Fruit fly (Drosophila melanogaster) whole organism, embryonic: ENCODE measurements around the gene CG32354.

Source experiments
- Adf1 ChIP-seq: fragments of 200-800 bp; sonication (Bioruptor generic); IDR thresholded peaks from 2 replicates; pipeline ENCODE4 v1.3.6; 2022; ENCODE audit warnings: missing biosample characterization, missing genetic modification characterization
- Asciz ChIP-seq: fragments of 200-800 bp; sonication (Bioruptor generic); optimal IDR thresholded peaks from 2 replicates; lab custom pipeline; 2017; ENCODE audit warnings: missing biosample characterization, mild to moderate bottlenecking, missing genetic modification characterization, missing genetic modification reagents
- Atf6 ChIP-seq: fragments of 200-800 bp; sonication (Bioruptor generic); IDR thresholded peaks from 2 replicates; pipeline ENCODE4 v1.3.6; 2022; ENCODE audit warnings: missing biosample characterization, missing genetic modification characterization
- Bgb ChIP-seq: fragments of 200-800 bp; sonication (Bioruptor generic); IDR thresholded peaks from 2 replicates; pipeline ENCODE4 v1.3.6; 2022; ENCODE audit warnings: missing biosample characterization, missing genetic modification characterization; ENCODE audit not compliant: partially characterized antibody
- BtbVII ChIP-seq: fragments of 200-800 bp; sonication (Bioruptor generic); optimal IDR thresholded peaks from 3 replicates; lab custom pipeline; 2017; ENCODE audit warnings: missing biosample characterization, mild to moderate bottlenecking, missing genetic modification characterization
- CG10209 ChIP-seq: fragments of 200-800 bp; sonication (Bioruptor generic); optimal IDR thresholded peaks from 3 replicates; lab custom pipeline; 2017; ENCODE audit warnings: missing biosample characterization, mild to moderate bottlenecking, missing genetic modification characterization, missing genetic modification reagents
- CG12744 ChIP-seq: fragments of 200-800 bp; sonication (Bioruptor generic); optimal IDR thresholded peaks from 2 replicates; lab custom pipeline; 2016; ENCODE audit warnings: missing biosample characterization, missing genetic modification characterization
- CG18764 ChIP-seq: fragments of 200-800 bp; sonication (Bioruptor generic); optimal IDR thresholded peaks from 3 replicates; lab custom pipeline; 2016; ENCODE audit warnings: missing biosample characterization, missing genetic modification characterization
- CG31224 ChIP-seq: fragments of 200-800 bp; sonication (Bioruptor generic); IDR thresholded peaks from 2 replicates; pipeline ENCODE4 v1.3.6; 2022; ENCODE audit warnings: missing biosample characterization, missing genetic modification characterization
- CG4282 ChIP-seq: fragments of 200-800 bp; sonication (Bioruptor generic); optimal IDR thresholded peaks from 2 replicates; lab custom pipeline; 2016; ENCODE audit warnings: missing biosample characterization, missing genetic modification characterization
- CG5180 ChIP-seq: fragments of 200-800 bp; sonication (Bioruptor generic); optimal IDR thresholded peaks from 3 replicates; lab custom pipeline; 2017; ENCODE audit warnings: missing biosample characterization, missing genetic modification characterization, mild to moderate bottlenecking, moderate library complexity, missing genetic modification reagents
- CG6272 ChIP-seq: fragments of 200-800 bp; sonication (Bioruptor generic); IDR thresholded peaks from 2 replicates; pipeline ENCODE4 v1.3.6; 2022; ENCODE audit warnings: missing biosample characterization, missing genetic modification characterization
- CG8290 ChIP-seq, 3 experiments: fragments of 200-800 bp; sonication (Bioruptor generic); optimal IDR thresholded peaks; 2 replicates each; lab custom pipeline; 2016 to 2019; ENCODE audit warnings: missing biosample characterization in 3 of 3, missing genetic modification characterization in 3 of 3, mild to moderate bottlenecking in 2 of 3, moderate library complexity in 1 of 3
- CG9437 ChIP-seq: fragments of 200-800 bp; sonication (Bioruptor generic); optimal IDR thresholded peaks from 2 replicates; lab custom pipeline; 2018; ENCODE audit warnings: missing biosample characterization, mild to moderate bottlenecking, missing genetic modification characterization
- CG9609 ChIP-seq: fragments of 200-800 bp; sonication (Bioruptor generic); optimal IDR thresholded peaks from 3 replicates; lab custom pipeline; 2016; ENCODE audit warnings: missing biosample characterization, missing genetic modification characterization
- CG9797 ChIP-seq: fragments of 200-800 bp; sonication (Bioruptor generic); optimal IDR thresholded peaks from 3 replicates; lab custom pipeline; 2018; ENCODE audit warnings: missing biosample characterization, mild to moderate bottlenecking, missing genetic modification characterization
- D19A ChIP-seq: fragments of 200-800 bp; optimal IDR thresholded peaks from 3 replicates; lab custom pipeline; 2019; ENCODE audit warnings: missing biosample characterization, mild to moderate bottlenecking, missing genetic modification characterization, moderate library complexity
- Deaf1 ChIP-seq: fragments of 200-800 bp; optimal IDR thresholded peaks from 3 replicates; lab custom pipeline; 2019; ENCODE audit warnings: missing biosample characterization, mild to moderate bottlenecking, missing genetic modification characterization, moderate library complexity
- Drgx ChIP-seq: fragments of 200-800 bp; sonication (Bioruptor generic); IDR thresholded peaks from 2 replicates; pipeline ENCODE4 v1.3.6; 2022; ENCODE audit warnings: missing biosample characterization, missing genetic modification characterization
- H15 ChIP-seq: fragments of 200-800 bp; sonication (Bioruptor generic); IDR thresholded peaks from 3 replicates; pipeline ENCODE4 v1.3.6; 2022; ENCODE audit warnings: missing biosample characterization, missing genetic modification characterization
- HHEX ChIP-seq: fragments of 200-800 bp; sonication (Bioruptor generic); optimal IDR thresholded peaks from 3 replicates; lab custom pipeline; 2017; ENCODE audit warnings: missing biosample characterization, mild to moderate bottlenecking, missing genetic modification characterization, missing genetic modification reagents
- HLHmδ ChIP-seq: fragments of 200-800 bp; sonication (Bioruptor generic); optimal IDR thresholded peaks from 2 replicates; lab custom pipeline; 2018; ENCODE audit warnings: missing biosample characterization, mild to moderate bottlenecking, missing genetic modification characterization, moderate library complexity
- Lpt ChIP-seq: fragments of >200 bp; optimal IDR thresholded peaks from 2 replicates; lab custom pipeline; 2018; ENCODE audit warnings: missing biosample characterization, missing genetic modification characterization
- Nf-YB ChIP-seq: fragments of 200-800 bp; sonication (Bioruptor generic); optimal IDR thresholded peaks from 3 replicates; lab custom pipeline; 2019; ENCODE audit warnings: missing biosample characterization, mild to moderate bottlenecking, missing genetic modification characterization, moderate library complexity
- Nf-YC ChIP-seq: fragments of 200-800 bp; optimal IDR thresholded peaks from 3 replicates; lab custom pipeline; 2019; ENCODE audit warnings: missing biosample characterization, mild to moderate bottlenecking, missing genetic modification characterization, moderate library complexity
- Sox102F ChIP-seq: fragments of 200-800 bp; sonication (Bioruptor generic); optimal IDR thresholded peaks from 2 replicates; lab custom pipeline; 2018; ENCODE audit warnings: missing biosample characterization, mild to moderate bottlenecking, missing genetic modification characterization, moderate library complexity
- Spps ChIP-seq: fragments of 200-800 bp; sonication (Bioruptor generic); optimal IDR thresholded peaks from 2 replicates; lab custom pipeline; 2018; ENCODE audit warnings: missing biosample characterization, mild to moderate bottlenecking, missing genetic modification characterization
- Taf1 ChIP-seq: fragments of 200-800 bp; sonication (Bioruptor generic); IDR thresholded peaks from 2 replicates; pipeline ENCODE4 v1.3.6; 2022; ENCODE audit warnings: missing biosample characterization, missing genetic modification characterization
- Vsx1 ChIP-seq: fragments of 200-800 bp; sonication (Bioruptor generic); optimal IDR thresholded peaks from 2 replicates; lab custom pipeline; 2017; ENCODE audit warnings: missing biosample characterization, mild to moderate bottlenecking, missing genetic modification characterization, missing genetic modification reagents
- Xrp1 ChIP-seq: fragments of 200-800 bp; sonication (Bioruptor generic); IDR thresholded peaks from 2 replicates; pipeline ENCODE4 v1.3.6; 2022; ENCODE audit warnings: missing biosample characterization, missing genetic modification characterization
- bigmax ChIP-seq: fragments of 200-800 bp; sonication (Bioruptor generic); optimal IDR thresholded peaks from 2 replicates; lab custom pipeline; 2018; ENCODE audit warnings: missing biosample characterization, mild to moderate bottlenecking, missing genetic modification characterization
- cad ChIP-seq: fragments of >200 bp; optimal IDR thresholded peaks from 2 replicates; lab custom pipeline; 2017; ENCODE audit warnings: missing biosample characterization, missing genetic modification characterization
- danr ChIP-seq: fragments of 200-800 bp; sonication (Bioruptor generic); IDR thresholded peaks from 2 replicates; pipeline ENCODE4 v1.3.6; 2022; ENCODE audit warnings: missing biosample characterization, missing genetic modification characterization
- dm ChIP-seq: fragments of 200-800 bp; sonication (Bioruptor generic); optimal IDR thresholded peaks from 3 replicates; lab custom pipeline; 2016; ENCODE audit warnings: missing biosample characterization, missing genetic modification characterization
- dmrt99B ChIP-seq: fragments of 200-800 bp; sonication (Bioruptor generic); optimal IDR thresholded peaks from 2 replicates; lab custom pipeline; 2018; ENCODE audit warnings: missing biosample characterization, mild to moderate bottlenecking, missing genetic modification characterization, moderate library complexity
- ems ChIP-seq: fragments of 200-800 bp; sonication (Bioruptor generic); optimal IDR thresholded peaks from 3 replicates; lab custom pipeline; 2016; ENCODE audit warnings: missing biosample characterization, missing genetic modification characterization
- grau ChIP-seq: fragments of 200-800 bp; optimal IDR thresholded peaks from 3 replicates; lab custom pipeline; 2019; ENCODE audit warnings: missing biosample characterization, mild to moderate bottlenecking, missing genetic modification characterization, moderate library complexity
- gsb-n ChIP-seq: fragments of 200-800 bp; sonication (Bioruptor generic); optimal IDR thresholded peaks from 3 replicates; lab custom pipeline; 2018; ENCODE audit warnings: missing biosample characterization, mild to moderate bottlenecking, missing genetic modification characterization
- ham ChIP-seq: fragments of 200-800 bp; sonication (Bioruptor generic); IDR thresholded peaks from 2 replicates; pipeline ENCODE4 v1.3.6; 2022; ENCODE audit warnings: missing biosample characterization, missing genetic modification characterization
- hkb ChIP-seq, 2 experiments: fragments of 200-800 bp in 1 of 2; fragments of >200 bp in 1 of 2; sonication (Bioruptor generic) in 1 of 2; IDR thresholded peaks in 1 of 2; optimal IDR thresholded peaks in 1 of 2; 2 replicates each; pipeline versions ENCODE4 v1.3.6 to Lab custom; 2017 to 2022; ENCODE audit warnings: missing biosample characterization in 1 of 2, missing genetic modification characterization in 1 of 2
- nerfin-2 ChIP-seq: fragments of 200-800 bp; sonication (Bioruptor generic); IDR thresholded peaks from 2 replicates; pipeline ENCODE4 v1.3.6; 2022; ENCODE audit warnings: missing biosample characterization, missing genetic modification characterization; ENCODE audit not compliant: partially characterized antibody
- ranshi ChIP-seq: fragments of 200-800 bp; sonication (Bioruptor generic); IDR thresholded peaks from 2 replicates; pipeline ENCODE4 v1.3.6; 2022; ENCODE audit warnings: missing biosample characterization, missing genetic modification characterization
- sens ChIP-seq: fragments of 200-800 bp; sonication (Bioruptor generic); peaks from one replicate; lab custom pipeline; 2016; ENCODE audit warnings: missing biosample characterization, missing genetic modification characterization
- sim ChIP-seq: fragments of 200-800 bp; sonication (Bioruptor generic); IDR thresholded peaks from 2 replicates; pipeline ENCODE4 v1.3.6; 2022; ENCODE audit warnings: missing biosample characterization, missing genetic modification characterization
- trh ChIP-seq: fragments of 200-800 bp; sonication (Bioruptor generic); optimal IDR thresholded peaks from 2 replicates; lab custom pipeline; 2016; ENCODE audit warnings: missing biosample characterization, missing genetic modification characterization
- usp ChIP-seq: fragments of >200 bp; optimal IDR thresholded peaks from 2 replicates; lab custom pipeline; 2017; ENCODE audit warnings: missing biosample characterization, missing genetic modification characterization
- wdn ChIP-seq: fragments of 200-800 bp; sonication (Bioruptor generic); IDR thresholded peaks from 2 replicates; pipeline ENCODE4 v1.3.6; 2022; ENCODE audit warnings: missing biosample characterization, missing genetic modification characterization

CG32354 gene

DNA sequence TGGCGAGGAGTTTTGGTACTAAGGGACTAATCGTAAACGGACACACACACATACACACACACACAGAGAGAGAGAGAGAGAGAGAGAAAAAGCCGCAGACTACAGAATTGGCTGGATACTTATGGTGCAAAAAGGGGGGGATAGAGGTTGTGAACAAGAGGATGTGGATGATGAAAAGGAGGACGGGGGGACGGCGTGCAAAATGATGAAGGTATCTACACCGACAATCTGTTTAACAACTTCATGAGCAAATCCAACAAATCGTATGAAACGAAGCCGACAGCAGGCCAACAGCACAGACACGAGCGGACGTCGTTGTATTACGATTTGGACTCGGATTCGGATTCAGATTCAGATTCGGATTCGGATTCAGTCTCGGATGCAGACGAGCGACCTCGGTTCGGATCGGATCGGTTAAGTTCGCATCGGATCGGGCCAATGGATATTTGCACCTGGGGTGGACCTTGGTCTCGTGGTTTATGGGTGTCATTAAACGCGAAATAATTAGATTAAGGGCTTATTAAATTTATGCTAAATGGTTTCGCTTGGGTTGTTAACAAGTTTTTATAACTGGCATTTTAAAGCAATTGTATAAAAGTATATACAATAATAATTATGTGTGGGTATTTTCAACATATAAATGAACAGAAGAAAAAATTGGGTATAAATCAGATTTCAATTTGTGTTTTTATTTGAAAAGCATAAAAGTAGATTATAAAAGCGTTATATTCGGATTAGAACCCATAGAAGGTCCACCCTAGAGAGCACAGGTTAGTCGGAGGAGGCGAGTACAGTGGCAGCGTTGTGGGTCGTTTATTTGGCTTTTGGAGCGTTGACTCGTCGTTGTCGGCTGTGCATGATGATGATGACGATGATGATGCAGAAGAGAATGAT, 33.3 kb upstream of the CG32354 start (continued):
- TF ChIP-seq bigmax (GFP tag; lab: Kevin White, UChicago) (peak; percentile 28), wdn (peak; percentile 45; the same call in 1 of the 2 replicates), Asciz (GFP tag; lab: Kevin White, UChicago) (peak; percentile 93), Bgb (GFP tag; lab: Robert Waterston, UW) (no peak), BtbVII (GFP tag; lab: Kevin White, UChicago) (peak; percentile 97), Atf6 (GFP tag; lab: Robert Waterston, UW) (peak; percentile 90), cad (GFP tag; lab: Kevin White, UChicago) (peak; percentile 67), CG18764 (GFP tag; lab: Kevin White, UChicago) (peak; percentile 71), Adf1 (GFP tag; lab: Robert Waterston, UW) (peak; percentile 39; the same call in 1 of the 2 replicates), Deaf1 (tag; lab: Kevin White, UChicago) (peak; percentile 98), CG31224 (peak; percentile 60), Drgx (GFP tag; lab: Robert Waterston, UW) (peak; percentile 93), sim (GFP tag; lab: Robert Waterston, UW) (peak; percentile 47; the same call in 1 of the 2 replicates), CG5180 (GFP tag; lab: Kevin White, UChicago) (peak; percentile 84), Spps (tag; lab: Kevin White, UChicago) (peak; percentile 77), sens (GFP tag; lab: Kevin White, UChicago) (peak; percentile 97), Nf-YC (tag; lab: Kevin White, UChicago) (peak; percentile 85), grau (tag; lab: Kevin White, UChicago) (peak; percentile 88), gsb-n (peak; percentile 86), CG12744 (GFP tag; lab: Kevin White, UChicago) (peak; percentile 43), CG8290 (GFP tag; optimal IDR thresholded peaks at IDR 0.05; lab: Kevin White, UChicago) (peak; percentile 19), CG8290 (tag; optimal IDR thresholded peaks at IDR 0.05; lab: Kevin White, UChicago) (peak in 1 of 2 experiments; percentile 5), danr (GFP tag; lab: Robert Waterston, UW) (no peak; the same call in 1 of the 2 replicates), Lpt (GFP tag; lab: Kevin White, UChicago) (no peak), CG10209 (peak; percentile 90), dmrt99B (tag; lab: Kevin White, UChicago) (peak; percentile 95), CG9437 (GFP tag; lab: Kevin White, UChicago) (peak; percentile 82), Vsx1 (peak; percentile 80), dm (peak; percentile 29), usp (GFP tag; lab: Kevin White, UChicago) (no peak), CG9797 (GFP tag; lab: Kevin White, UChicago) (peak; percentile 24), HHEX (peak; percentile 91), hkb (optimal IDR thresholded peaks at IDR 0.05; lab: Kevin White, UChicago) (no peak), hkb (GFP tag; IDR thresholded peaks at IDR 0.05; lab: Robert Waterston, UW) (peak; percentile 91), Sox102F (GFP tag; lab: Kevin White, UChicago) (peak; percentile 90), Nf-YB (GFP tag; lab: Kevin White, UChicago) (peak; percentile 75), ems (GFP tag; lab: Kevin White, UChicago) (peak; percentile 76), ranshi (GFP tag; lab: Robert Waterston, UW) (peak; percentile 77), CG9609 (GFP tag; lab: Kevin White, UChicago) (peak; percentile 17), D19A (tag; lab: Kevin White, UChicago) (peak; percentile 90), Xrp1 (GFP tag; lab: Robert Waterston, UW) (peak; percentile 83), H15 (GFP tag; lab: Robert Waterston, UW) (peak; percentile 55; the same call in 2 of the 3 replicates), CG4282 (no peak), ham (GFP tag; lab: Robert Waterston, UW) (no peak), CG6272 (GFP tag; lab: Robert Waterston, UW) (0 out of 2 replicates have a peak, but pooled peaks have one; percentile 20), Taf1 (GFP tag; lab: Robert Waterston, UW) (peak; percentile 54; the same call in 1 of the 2 replicates), trh (GFP tag; lab: Kevin White, UChicago) (peak; percentile 74), HLHmδ (no peak), nerfin-2 (GFP tag; lab: Robert Waterston, UW) (no peak)
